Worm (Caenorhabditis elegans) whole organism, L3 larva: ENCODE measurements around the gene srb-17.

Source experiments
- R02D3.7 ChIP-seq: fragments of 150-350 bp; optimal IDR thresholded peaks from 2 replicates; lab custom pipeline; 2014; ENCODE audit warnings: missing biosample characterization, missing genetic modification characterization
- ZK546.5 ChIP-seq: sonication (generic microtip); optimal IDR thresholded peaks from 2 replicates; lab custom pipeline; 2017; ENCODE audit warnings: missing biosample characterization, missing genetic modification characterization
- aly-2 ChIP-seq: fragments of 150-350 bp; optimal IDR thresholded peaks from 2 replicates; lab custom pipeline; 2014; ENCODE audit warnings: missing biosample characterization, missing genetic modification characterization
- ama-1 ChIP-seq: fragments of 150-350 bp; optimal IDR thresholded peaks from 2 replicates; lab custom pipeline; 2018
- ceh-16 ChIP-seq: sonication (generic microtip); optimal IDR thresholded peaks from 2 replicates; lab custom pipeline; 2017; ENCODE audit warnings: missing biosample characterization, missing genetic modification characterization
- ceh-28 ChIP-seq: fragments of 150-350 bp; optimal IDR thresholded peaks from 2 replicates; lab custom pipeline; 2014; ENCODE audit warnings: missing biosample characterization, missing genetic modification reagents, missing genetic modification characterization
- ceh-9 ChIP-seq: sonication (generic microtip); optimal IDR thresholded peaks from 2 replicates; lab custom pipeline; 2018; ENCODE audit warnings: missing biosample characterization, missing genetic modification characterization
- daf-12 ChIP-seq: fragments of 150-350 bp; optimal IDR thresholded peaks from 2 replicates; lab custom pipeline; 2014; ENCODE audit warnings: missing biosample characterization, missing genetic modification reagents, missing genetic modification characterization
- egl-27 ChIP-seq: sonication (generic microtip); optimal IDR thresholded peaks from 4 replicates; lab custom pipeline; 2017; ENCODE audit warnings: missing biosample characterization, missing genetic modification reagents, missing genetic modification characterization
- egl-5 ChIP-seq: fragments of 150-350 bp; optimal IDR thresholded peaks from 2 replicates; lab custom pipeline; 2017; ENCODE audit warnings: missing biosample characterization, missing genetic modification reagents, missing genetic modification characterization, inconsistent platforms
- elt-1 ChIP-seq: fragments of 150-350 bp; optimal IDR thresholded peaks from 2 replicates; lab custom pipeline; 2014; ENCODE audit warnings: missing biosample characterization, missing genetic modification characterization
- elt-2 ChIP-seq: sonication (generic microtip); optimal IDR thresholded peaks from 2 replicates; lab custom pipeline; 2016; ENCODE audit warnings: missing genetic modification reagents, mild to moderate bottlenecking, missing genetic modification characterization, missing compliant biosample characterization
- elt-3 ChIP-seq, 3 experiments: fragments of 150-350 bp in 1 of 3; sonication (generic microtip) in 2 of 3; optimal IDR thresholded peaks; 2 replicates in 2 of 3; 4 replicates in 1 of 3; lab custom pipeline; 2014 to 2017; ENCODE audit warnings: missing biosample characterization in 3 of 3, missing genetic modification characterization in 3 of 3
- eor-1 ChIP-seq, 2 experiments: fragments of 150-350 bp; optimal IDR thresholded peaks; 2 replicates each; lab custom pipeline; 2014 to 2018; ENCODE audit warnings: missing biosample characterization in 2 of 2, missing genetic modification characterization in 2 of 2
- fos-1 ChIP-seq: fragments of 150-350 bp; optimal IDR thresholded peaks from 2 replicates; lab custom pipeline; 2014; ENCODE audit warnings: missing biosample characterization, missing genetic modification characterization
- hmg-11 ChIP-seq: sonication (generic microtip); optimal IDR thresholded peaks from 2 replicates; lab custom pipeline; 2016; ENCODE audit warnings: missing genetic modification characterization, missing compliant biosample characterization
- jun-1 ChIP-seq: fragments of 150-350 bp; optimal IDR thresholded peaks from 2 replicates; lab custom pipeline; 2014; ENCODE audit warnings: missing biosample characterization, missing genetic modification reagents, missing genetic modification characterization
- lin-15B ChIP-seq: fragments of 150-350 bp; optimal IDR thresholded peaks from 2 replicates; lab custom pipeline; 2014; ENCODE audit warnings: missing biosample characterization, missing genetic modification characterization
- lsy-12 ChIP-seq: sonication (generic microtip); optimal IDR thresholded peaks from 2 replicates; lab custom pipeline; 2016; ENCODE audit warnings: mild to moderate bottlenecking, missing genetic modification characterization, missing compliant biosample characterization
- mdl-1 ChIP-seq: fragments of 150-350 bp; optimal IDR thresholded peaks from 2 replicates; lab custom pipeline; 2014; ENCODE audit warnings: missing biosample characterization, missing genetic modification characterization
- mml-1 ChIP-seq: fragments of 150-350 bp; sonication (generic microtip); optimal IDR thresholded peaks from 3 replicates; lab custom pipeline; 2014; ENCODE audit warnings: missing biosample characterization, missing genetic modification characterization
- nfya-1 ChIP-seq: sonication (generic microtip); optimal IDR thresholded peaks from 2 replicates; lab custom pipeline; 2017; ENCODE audit warnings: missing genetic modification characterization, mild to moderate bottlenecking, missing compliant biosample characterization, antibody characterized with exemption, moderate library complexity; ENCODE audit not compliant: insufficient read depth
- nhr-11 ChIP-seq: fragments of 150-350 bp; optimal IDR thresholded peaks from 2 replicates; lab custom pipeline; 2014; ENCODE audit warnings: missing biosample characterization, missing genetic modification characterization
- nhr-12 ChIP-seq: fragments of 150-350 bp; optimal IDR thresholded peaks from 2 replicates; lab custom pipeline; 2014; ENCODE audit warnings: missing biosample characterization, missing genetic modification characterization
- nhr-23 ChIP-seq: fragments of 150-350 bp; optimal IDR thresholded peaks from 2 replicates; lab custom pipeline; 2014; ENCODE audit warnings: missing biosample characterization, missing genetic modification reagents, missing genetic modification characterization
- nhr-237 ChIP-seq: fragments of 150-350 bp; optimal IDR thresholded peaks from 2 replicates; lab custom pipeline; 2014; ENCODE audit warnings: missing biosample characterization, missing genetic modification characterization
- nhr-25 ChIP-seq: sonication (generic microtip); optimal IDR thresholded peaks from 2 replicates; lab custom pipeline; 2017; ENCODE audit warnings: missing biosample characterization, missing genetic modification characterization
- nhr-43 ChIP-seq: sonication (generic microtip); optimal IDR thresholded peaks from 2 replicates; lab custom pipeline; 2016; ENCODE audit warnings: mild to moderate bottlenecking, missing genetic modification characterization, missing compliant biosample characterization; ENCODE audit not compliant: poor library complexity, severe bottlenecking
- nhr-76 ChIP-seq: fragments of 150-350 bp; sonication (generic microtip); optimal IDR thresholded peaks from 5 replicates; lab custom pipeline; 2014; ENCODE audit warnings: missing biosample characterization, missing genetic modification characterization
- nhr-77 ChIP-seq: fragments of 150-350 bp; optimal IDR thresholded peaks from 2 replicates; lab custom pipeline; 2014; ENCODE audit warnings: missing biosample characterization, missing genetic modification characterization
- pha-4 ChIP-seq: fragments of 150-350 bp; optimal IDR thresholded peaks from 2 replicates; lab custom pipeline; 2014; ENCODE audit warnings: missing biosample characterization, missing genetic modification reagents, missing genetic modification characterization
- pqm-1 ChIP-seq: fragments of 150-350 bp; optimal IDR thresholded peaks from 2 replicates; lab custom pipeline; 2017; ENCODE audit warnings: missing biosample characterization, missing genetic modification characterization, inconsistent platforms
- sea-2 ChIP-seq: fragments of 150-350 bp; sonication (generic microtip); optimal IDR thresholded peaks from 4 replicates; lab custom pipeline; 2014; ENCODE audit warnings: missing biosample characterization, missing genetic modification reagents, missing genetic modification characterization
- skn-1 ChIP-seq: fragments of 150-350 bp; optimal IDR thresholded peaks from 2 replicates; lab custom pipeline; 2014; ENCODE audit warnings: missing biosample characterization, missing genetic modification characterization
- snpc-4 ChIP-seq: fragments of 150-350 bp; optimal IDR thresholded peaks from 2 replicates; lab custom pipeline; 2014; ENCODE audit warnings: missing biosample characterization, missing genetic modification characterization
- tbx-2 ChIP-seq: sonication (generic microtip); optimal IDR thresholded peaks from 2 replicates; lab custom pipeline; 2016; ENCODE audit warnings: mild to moderate bottlenecking, missing genetic modification characterization, missing compliant biosample characterization
- ztf-11 ChIP-seq: fragments of 150-350 bp; optimal IDR thresholded peaks from 2 replicates; lab custom pipeline; 2014; ENCODE audit warnings: missing biosample characterization, missing genetic modification characterization
- ztf-4 ChIP-seq: fragments of 150-350 bp; optimal IDR thresholded peaks from 2 replicates; lab custom pipeline; 2014; ENCODE audit warnings: missing biosample characterization, missing genetic modification characterization

srb-17 gene

ce11 chrIV:10498401-10498800, 41.4 kb upstream of the srb-17 start:
- no peak for TF ChIP-seq R02D3.7 (tag; lab: Kevin White, UChicago)
- TF ChIP-seq ceh-28 (tag; lab: Kevin White, UChicago) = no peak
- TF ChIP-seq mml-1 (tag; lab: Kevin White, UChicago) = no peak
- no peak for TF ChIP-seq nhr-237
- TF ChIP-seq snpc-4 (tag; lab: Kevin White, UChicago) = no peak
- TF ChIP-seq egl-27 (tag; lab: Kevin White, UChicago) = no peak
- no peak for TF ChIP-seq ZK546.5 (tag; lab: Kevin White, UChicago)
- no peak for TF ChIP-seq eor-1 (tag; optimal IDR thresholded peaks at IDR 0.05; lab: Kevin White, UChicago)
- TF ChIP-seq sea-2 (GFP tag; lab: Kevin White, UChicago) = no peak
- no peak for TF ChIP-seq nfya-1 (tag; lab: Kevin White, UChicago)
- no peak for TF ChIP-seq ztf-4
- TF ChIP-seq jun-1 (tag; lab: Kevin White, UChicago) = no peak

DNA sequence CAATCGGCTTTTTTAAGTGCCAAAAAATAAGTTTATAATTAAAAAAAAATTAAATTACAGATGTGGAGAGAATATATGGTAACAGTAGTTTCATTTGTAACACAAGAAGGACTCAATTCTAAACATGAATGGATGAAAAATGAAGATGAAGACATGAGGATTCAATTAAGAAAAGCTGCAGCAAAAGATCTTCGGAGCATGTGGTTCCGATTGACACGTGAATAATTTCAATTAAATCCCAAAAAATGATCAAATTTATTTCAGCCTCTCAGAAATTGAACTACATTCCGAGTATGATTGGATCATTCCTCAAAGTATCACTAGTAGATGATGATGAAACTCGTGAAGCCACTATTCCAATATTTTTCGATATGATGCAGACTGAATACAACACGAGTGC, 32.4 kb upstream of the srb-17 start:
- TF ChIP-seq skn-1 (tag; lab: Kevin White, UChicago) (no peak), egl-5 (tag; lab: Kevin White, UChicago) (no peak), fos-1 (tag; lab: Kevin White, UChicago) (no peak), snpc-4 (tag; lab: Kevin White, UChicago) (no peak), egl-27 (tag; lab: Kevin White, UChicago) (no peak), daf-12 (tag; lab: Kevin White, UChicago) (no peak), ztf-4 (no peak), nhr-43 (tag; lab: Kevin White, UChicago) (no peak), tbx-2 (tag; lab: Kevin White, UChicago) (no peak), sea-2 (GFP tag; lab: Kevin White, UChicago) (no peak)
- TF ChIP-seq, all 47 proteins: peak for 0

DNA sequence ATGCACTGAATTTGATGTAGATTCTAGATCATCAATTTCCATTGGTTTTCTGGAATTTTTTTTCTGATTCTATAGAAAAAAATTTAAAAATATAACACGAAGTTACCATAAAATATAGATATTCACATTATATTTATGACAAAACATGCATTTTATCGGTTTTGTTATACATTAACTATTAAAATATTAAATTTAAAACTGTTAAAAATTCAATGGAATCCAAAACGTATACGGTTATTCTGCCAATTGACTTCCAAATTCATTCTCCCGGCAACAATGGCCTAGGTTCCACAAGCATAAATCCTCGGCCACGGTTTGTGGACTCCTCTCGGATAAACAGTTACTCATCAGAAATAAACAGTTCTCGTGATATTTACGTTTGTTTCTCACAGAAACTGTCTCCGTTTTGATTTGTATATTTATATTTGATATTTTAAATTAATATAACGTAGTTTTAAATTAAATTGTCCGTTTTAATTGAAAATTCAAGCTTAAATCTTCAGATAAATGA, 26.6 kb upstream of the srb-17 start, which contains the start of the genes F01D4.5 and ced-5:
Gene F01D4.5, minus strand, starts transcription at position 51 of the 511 bp plus-strand sequence.
Gene ced-5, plus strand, starts transcription at position 504 of the 511 bp plus-strand sequence.
- TF ChIP-seq nhr-43 (tag; lab: Kevin White, UChicago) (peak; percentile 94), pha-4 (tag; lab: Kevin White, UChicago) (peak; percentile 91), elt-2 (tag; lab: Kevin White, UChicago) (peak; percentile 53), jun-1 (tag; lab: Kevin White, UChicago) (peak; percentile 48), ceh-9 (tag; lab: Kevin White, UChicago) (no peak), nfya-1 (tag; lab: Kevin White, UChicago) (peak; percentile 67), eor-1 (tag; optimal IDR thresholded peaks at IDR 0.05; lab: Kevin White, UChicago) (peak in 1 of 2 experiments; percentile 76), tbx-2 (tag; lab: Kevin White, UChicago) (peak; percentile 53), skn-1 (tag; lab: Kevin White, UChicago) (peak; percentile 17), nhr-25 (tag; lab: Kevin White, UChicago) (peak; percentile 42), ceh-16 (tag; lab: Kevin White, UChicago) (no peak), fos-1 (tag; lab: Kevin White, UChicago) (no peak), lsy-12 (tag; lab: Kevin White, UChicago) (peak; percentile 84), pqm-1 (tag; lab: Kevin White, UChicago) (peak; percentile 69), R02D3.7 (tag; lab: Kevin White, UChicago) (peak; percentile 5), elt-1 (tag; lab: Kevin White, UChicago) (peak; percentile 33), lin-15B (tag; lab: Kevin White, UChicago) (peak; percentile 85), daf-12 (tag; lab: Kevin White, UChicago) (no peak), nhr-23 (tag; lab: Kevin White, UChicago) (peak; percentile 84), nhr-77 (tag; lab: Kevin White, UChicago) (no peak), snpc-4 (tag; lab: Kevin White, UChicago) (peak; percentile 69), hmg-11 (tag; lab: Kevin White, UChicago) (peak; percentile 45)

DNA sequence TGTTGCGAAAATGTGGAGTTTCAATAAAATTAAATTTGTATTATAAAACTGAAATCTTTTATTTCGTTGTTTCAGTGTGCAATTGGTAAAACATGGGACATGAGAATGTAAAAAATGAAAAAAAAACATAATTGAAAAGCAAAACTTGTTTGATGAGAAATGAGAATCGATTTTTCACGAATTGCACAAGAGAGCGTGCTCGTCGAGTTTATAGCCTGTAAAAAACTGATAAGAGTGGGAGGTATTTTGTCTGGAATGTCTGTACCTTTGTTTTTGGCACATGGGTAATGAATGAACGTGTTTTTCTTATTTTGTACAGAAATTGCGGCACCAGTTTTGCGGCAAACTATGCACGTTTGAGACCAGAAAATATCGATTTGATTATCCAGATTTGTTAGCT, 25.5 kb upstream of the srb-17 start:
- no peak for TF ChIP-seq jun-1 (tag; lab: Kevin White, UChicago)
- TF ChIP-seq elt-2 (tag; lab: Kevin White, UChicago) = peak; percentile 56
- TF ChIP-seq pqm-1 (tag; lab: Kevin White, UChicago) = peak; percentile 99

ce11 chrIV:10481695-10482094, 24.7 kb upstream of the srb-17 start, which contains the start of gene egl-21:
egl-21 (minus strand) TSS chrIV:10481844.
- no peak for TF ChIP-seq ztf-11 (tag; lab: Kevin White, UChicago)
- TF ChIP-seq R02D3.7 (tag; lab: Kevin White, UChicago) = no peak
- no peak for TF ChIP-seq nhr-12 (tag; lab: Kevin White, UChicago)
- peak; percentile 28 for TF ChIP-seq mdl-1
- TF ChIP-seq nhr-23 (tag; lab: Kevin White, UChicago) = no peak
- TF ChIP-seq sea-2 (GFP tag; lab: Kevin White, UChicago) = no peak
- TF ChIP-seq ama-1 (lab: Kevin White, UChicago) = peak; percentile 24
- no peak for TF ChIP-seq ceh-9 (tag; lab: Kevin White, UChicago)
- TF ChIP-seq hmg-11 (tag; lab: Kevin White, UChicago) = peak; percentile 48
- TF ChIP-seq nhr-76 = no peak
- TF ChIP-seq pqm-1 (tag; lab: Kevin White, UChicago) = no peak
- no peak for TF ChIP-seq daf-12 (tag; lab: Kevin White, UChicago)
- TF ChIP-seq elt-3 (tag; optimal IDR thresholded peaks at IDR 0.05; lab: Kevin White, UChicago) = no peak
- TF ChIP-seq lsy-12 (tag; lab: Kevin White, UChicago) = peak; percentile 41
- peak; percentile 71 for TF ChIP-seq ceh-28 (tag; lab: Kevin White, UChicago)
- peak; percentile 66 for TF ChIP-seq nhr-11
- TF ChIP-seq snpc-4 (tag; lab: Kevin White, UChicago) = no peak
- TF ChIP-seq nhr-237 = no peak
- TF ChIP-seq skn-1 (tag; lab: Kevin White, UChicago) = no peak
- no peak for TF ChIP-seq aly-2 (tag; lab: Kevin White, UChicago)
- peak; percentile 53 for TF ChIP-seq lin-15B (tag; lab: Kevin White, UChicago)
- TF ChIP-seq elt-2 (tag; lab: Kevin White, UChicago) = no peak
- no peak for TF ChIP-seq nhr-77 (tag; lab: Kevin White, UChicago)
- TF ChIP-seq elt-1 (tag; lab: Kevin White, UChicago) = no peak
